Fruit fly (Drosophila melanogaster) whole organism, wandering third instar larva: ENCODE measurements around the gene Atg2.

Source experiments
- Mio ChIP-seq: sonication (Bioruptor generic); optimal IDR thresholded peaks from 2 replicates; lab custom pipeline; 2016; ENCODE audit warnings: missing biosample characterization, missing genetic modification characterization
- N ChIP-seq: fragments of >200 bp; optimal IDR thresholded peaks from 2 replicates; lab custom pipeline; 2018; ENCODE audit warnings: missing biosample characterization, missing external identifiers, missing genetic modification characterization
- brk ChIP-seq: fragments of 200-800 bp; sonication (Bioruptor generic); optimal IDR thresholded peaks from 2 replicates; lab custom pipeline; 2016; ENCODE audit warnings: missing biosample characterization, mild to moderate bottlenecking, missing genetic modification characterization
- dmrt93B ChIP-seq: fragments of 200-800 bp; sonication (Bioruptor generic); optimal IDR thresholded peaks from 2 replicates; lab custom pipeline; 2018; ENCODE audit warnings: missing biosample characterization, mild to moderate bottlenecking, missing genetic modification characterization
- fru ChIP-seq: fragments of 200-800 bp; sonication (Bioruptor generic); optimal IDR thresholded peaks from 3 replicates; lab custom pipeline; 2016; ENCODE audit warnings: missing biosample characterization, mild to moderate bottlenecking, missing genetic modification characterization
- pan ChIP-seq: fragments of >200 bp; optimal IDR thresholded peaks from 2 replicates; lab custom pipeline; 2017

dm6 chr3L:2807376-2807775 is 33.2 kb downstream of the Atg2 start:
- TF ChIP-seq Mio (GFP tag; lab: Kevin White, UChicago) (no peak), brk (GFP tag; lab: Kevin White, UChicago) (no peak), dmrt93B (GFP tag; lab: Kevin White, UChicago) (no peak), N (GFP tag; lab: Kevin White, UChicago) (no peak), pan (lab: Kevin White, UChicago) (no peak), fru (GFP tag; lab: Kevin White, UChicago) (no peak)
